Fruit fly (Drosophila melanogaster): ENCODE measurements around the gene mub.

DNA sequence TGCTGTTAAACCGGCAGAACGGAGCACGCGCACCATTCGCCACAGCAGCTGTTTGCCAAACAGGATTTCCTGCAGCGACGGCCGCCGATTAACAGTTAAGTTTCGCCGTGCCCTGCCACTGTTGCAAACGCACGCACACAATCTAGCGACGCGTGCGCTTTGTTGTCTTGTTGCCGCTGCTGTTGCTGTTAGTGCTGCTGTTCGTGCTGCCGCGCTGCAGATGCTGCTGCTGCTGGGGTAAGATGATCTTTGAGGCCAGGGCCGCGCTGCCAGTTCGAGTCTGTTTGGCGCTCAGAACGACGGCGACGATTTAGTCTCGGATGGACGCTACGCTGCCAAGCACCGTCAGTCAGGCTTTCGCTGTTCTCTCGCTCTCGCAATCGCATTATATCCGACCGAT lies 36.0 kb upstream of the mub start, which contains the start of gene eg:
- no peak for TF ChIP-seq shn (GFP tag; optimal IDR thresholded peaks at IDR 0.05)
- TF ChIP-seq Xbp1 (GFP tag; optimal IDR thresholded peaks at IDR 0.05), result no peak
- no peak for TF ChIP-seq Atf6 (GFP tag; IDR thresholded peaks at IDR 0.05)
- TF ChIP-seq insv (GFP tag; optimal IDR thresholded peaks at IDR 0.05), result no peak

Measured in whole organism, embryonic.